Fruit fly (Drosophila melanogaster) S2 (cell line): ENCODE results near the gene stol.
"Not testable (repeated sequence)": the region's sequence is repeated elsewhere in the genome, so short reads cannot be mapped to it uniquely, and the experiment has no call there.

ENCODE experiments used
- CG8478 ChIP-seq: fragments of >200 bp; optimal IDR thresholded peaks from 2 replicates; lab custom pipeline; 2018
- CTCF ChIP-seq, 2 experiments: fragments of >200 bp; optimal IDR thresholded peaks; 2 replicates each; lab custom pipeline; 2018

Gene stol

dm6 chr2L:15745036-15745854 is 27.2 kb upstream of the stol start:
- no peak for TF ChIP-seq CG8478 (lab: Kevin White, UChicago)
- TF ChIP-seq CTCF (optimal IDR thresholded peaks at IDR 0.05; lab: Kevin White, UChicago), result no peak

- TF ChIP-seq CG8478 (lab: Kevin White, UChicago) (no peak), CTCF (optimal IDR thresholded peaks at IDR 0.05; lab: Kevin White, UChicago) (no peak)
Measured at dm6 chr2L:15743578-15743977, 25.5 kb upstream of the stol start.

- TF ChIP-seq CTCF (optimal IDR thresholded peaks at IDR 0.05; lab: Kevin White, UChicago) (no peak), CG8478 (lab: Kevin White, UChicago) (no peak)
Measured at dm6 chr2L:15742976-15743375, 24.9 kb upstream of the stol start.

dm6 chr2L:15741418-15741817 is 23.3 kb upstream of the stol start:
- TF ChIP-seq CG8478 (lab: Kevin White, UChicago), result no peak
- TF ChIP-seq CTCF (optimal IDR thresholded peaks at IDR 0.05; lab: Kevin White, UChicago), result no peak

- TF ChIP-seq CTCF (optimal IDR thresholded peaks at IDR 0.05; lab: Kevin White, UChicago), result no peak
- no peak for TF ChIP-seq CG8478 (lab: Kevin White, UChicago)
Measured at dm6 chr2L:15740918-15741317, 22.8 kb upstream of the stol start.

- TF ChIP-seq CTCF (optimal IDR thresholded peaks at IDR 0.05; lab: Kevin White, UChicago) (no peak), CG8478 (lab: Kevin White, UChicago) (no peak)
Measured at dm6 chr2L:15735918-15736317, 17.8 kb upstream of the stol start.

dm6 chr2L:15731687-15732086 is 13.6 kb upstream of the stol start:
- TF ChIP-seq CG8478 (lab: Kevin White, UChicago), result no peak
- no peak for TF ChIP-seq CTCF (optimal IDR thresholded peaks at IDR 0.05; lab: Kevin White, UChicago)

- TF ChIP-seq CG8478 (lab: Kevin White, UChicago); CTCF (optimal IDR thresholded peaks at IDR 0.05; lab: Kevin White, UChicago): not testable (repeated sequence)
Measured at dm6 chr2L:15710999-15711398, 7.1 kb downstream of the stol start, which contains the start of gene CG43924. CG43924 (minus strand) TSS chr2L:15711099.

dm6 chr2L:15704871-15705270 is 13.2 kb downstream of the stol start, which contains the start of gene CG31827:
CG31827 (plus strand) TSS chr2L:15705171.
- TF ChIP-seq CTCF (optimal IDR thresholded peaks at IDR 0.05; lab: Kevin White, UChicago); CG8478 (lab: Kevin White, UChicago): not testable (repeated sequence)

- not testable (repeated sequence) for TF ChIP-seq CTCF (optimal IDR thresholded peaks at IDR 0.05; lab: Kevin White, UChicago); CG8478 (lab: Kevin White, UChicago)
Measured at dm6 chr2L:15695738-15696137, 22.3 kb downstream of the stol start, which contains the start of gene CG31780. CG31780 (plus strand) TSS chr2L:15696038.

dm6 chr2L:15694371-15694770 is 23.7 kb downstream of the stol start, which contains the start of gene CG44140:
CG44140 (minus strand) TSS chr2L:15694471.
- not testable (repeated sequence) for TF ChIP-seq CTCF (optimal IDR thresholded peaks at IDR 0.05; lab: Kevin White, UChicago); CG8478 (lab: Kevin White, UChicago)

dm6 chr2L:15676002-15676401 is 42.1 kb downstream of the stol start, which contains the start of gene CG43923:
CG43923 (minus strand) TSS chr2L:15676102.
- not testable (repeated sequence) for TF ChIP-seq CG8478 (lab: Kevin White, UChicago); CTCF (optimal IDR thresholded peaks at IDR 0.05; lab: Kevin White, UChicago)

- TF ChIP-seq CTCF (optimal IDR thresholded peaks at IDR 0.05; lab: Kevin White, UChicago); CG8478 (lab: Kevin White, UChicago): not testable (repeated sequence)
Measured at dm6 chr2L:15669874-15670273, 48.2 kb downstream of the stol start, which contains the start of gene CG18478. CG18478 (plus strand) TSS chr2L:15670174.

- not testable (repeated sequence) for TF ChIP-seq CG8478 (lab: Kevin White, UChicago); CTCF (optimal IDR thresholded peaks at IDR 0.05; lab: Kevin White, UChicago)
Measured at dm6 chr2L:15660741-15661140, 57.3 kb downstream of the stol start, which contains the start of gene CG18477. CG18477 (plus strand) TSS chr2L:15661041.

- not testable (repeated sequence) for TF ChIP-seq CG8478 (lab: Kevin White, UChicago); CTCF (optimal IDR thresholded peaks at IDR 0.05; lab: Kevin White, UChicago)
Measured at dm6 chr2L:15659374-15659773, 58.7 kb downstream of the stol start, which contains the start of gene CG44141. CG44141 (minus strand) TSS chr2L:15659474.
